Fruit fly (Drosophila melanogaster): ENCODE data around the gene CG42831.

Gene CG42831

DNA sequence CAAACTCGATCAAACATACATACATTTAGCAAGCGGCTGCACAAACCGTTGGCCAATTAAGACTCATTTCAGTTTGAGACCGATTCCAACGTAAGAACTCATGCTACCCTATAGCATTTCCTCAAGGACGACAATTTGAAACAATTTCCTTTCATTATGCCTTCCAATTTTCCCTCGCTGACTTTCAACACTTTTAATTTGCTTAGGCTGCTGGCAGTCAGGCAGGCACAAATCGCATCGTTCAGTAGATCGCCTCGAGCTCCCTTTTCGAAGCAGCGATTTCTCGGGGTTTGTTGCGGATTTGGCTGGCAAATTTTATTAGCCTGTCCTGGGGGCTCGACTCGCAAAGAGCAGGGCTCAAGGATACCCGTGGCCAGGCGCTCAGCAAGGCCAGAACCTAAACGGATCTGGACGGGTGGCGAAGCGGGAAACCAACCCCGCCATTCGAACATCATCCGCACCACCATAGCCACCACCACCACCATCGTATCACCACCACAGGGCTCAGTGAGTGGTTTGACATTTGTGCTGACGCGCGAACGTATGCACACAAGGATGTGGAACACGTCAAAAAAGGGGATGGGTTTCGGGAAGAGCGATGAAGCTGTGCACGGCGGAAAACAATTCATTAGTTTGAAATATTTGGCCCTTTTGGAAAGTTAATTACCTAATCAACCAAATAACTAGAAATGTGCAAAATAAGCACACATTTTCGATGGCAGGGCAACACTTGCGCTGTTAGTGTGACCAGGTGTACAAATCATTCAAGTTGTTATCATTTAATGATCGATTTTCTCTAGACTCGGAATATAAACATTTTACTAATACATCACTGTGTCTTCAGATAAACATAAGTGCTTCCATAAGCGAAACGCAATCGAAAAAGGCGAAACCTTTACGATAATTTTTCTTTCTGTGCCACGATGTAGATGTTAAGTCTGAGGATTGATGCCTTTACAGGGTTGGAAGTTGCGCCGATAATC is 30.2 kb downstream of the CG42831 start (continued):
- TF ChIP-seq CG10669 (GFP tag; optimal IDR thresholded peaks at IDR 0.05) (peak; percentile 3), Eip93F (GFP tag; optimal IDR thresholded peaks at IDR 0.05) (no peak), fd59A (GFP tag; optimal IDR thresholded peaks at IDR 0.05) (no peak), CG6792 (GFP tag; optimal IDR thresholded peaks at IDR 0.05) (peak; percentile 22), CG8119 (GFP tag; IDR thresholded peaks at IDR 0.05) (no peak), Smox (GFP tag; optimal IDR thresholded peaks at IDR 0.05) (peak; percentile 30), Ets96B (tag; optimal IDR thresholded peaks at IDR 0.05) (no peak), CG10631 (GFP tag; optimal IDR thresholded peaks at IDR 0.05) (peak; percentile 2), CG11902 (GFP tag; optimal IDR thresholded peaks at IDR 0.05) (no peak), topi (GFP tag; optimal IDR thresholded peaks at IDR 0.05) (peak; percentile 32)

- TF ChIP-seq CG10669 (GFP tag; optimal IDR thresholded peaks at IDR 0.05), result no peak
- TF ChIP-seq fkh (GFP tag; optimal IDR thresholded peaks at IDR 0.05), result peak; percentile 82
These were observed 31.1 kb downstream of the CG42831 start for dm6 chr3L:10845758-10846157.

dm6 chr3L:10847790-10848492 is 33.3 kb downstream of the CG42831 start:
- no peak for TF ChIP-seq CG4318 (GFP tag; optimal IDR thresholded peaks at IDR 0.05)
- peak; percentile 37 for TF ChIP-seq CG8632 (GFP tag; optimal IDR thresholded peaks at IDR 0.05)
- no peak for TF ChIP-seq fkh (GFP tag; optimal IDR thresholded peaks at IDR 0.05)
- TF ChIP-seq CG3919 (GFP tag; optimal IDR thresholded peaks at IDR 0.05), result peak; percentile 44
- TF ChIP-seq svp (GFP tag), result peak; percentile 23
- no peak for TF ChIP-seq Sox15 (GFP tag; optimal IDR thresholded peaks at IDR 0.05)
- TF ChIP-seq CG32006 (GFP tag; optimal IDR thresholded peaks at IDR 0.05), result peak; percentile 23
- peak; percentile 31 for TF ChIP-seq pdm3 (GFP tag; optimal IDR thresholded peaks at IDR 0.05)
- no peak for TF ChIP-seq fd85E (GFP tag; optimal IDR thresholded peaks at IDR 0.05)
- no peak for TF ChIP-seq Met (GFP tag; optimal IDR thresholded peaks at IDR 0.05)
- TF ChIP-seq CG11294 (GFP tag; IDR thresholded peaks at IDR 0.05), result no peak
- TF ChIP-seq Eip78C (GFP tag), result peak; percentile 81
- TF ChIP-seq ss (GFP tag; optimal IDR thresholded peaks at IDR 0.05), result peak; percentile 47 to 57
- peak; percentile 31 for TF ChIP-seq Sox14 (GFP tag; optimal IDR thresholded peaks at IDR 0.05)
- TF ChIP-seq dsx (GFP tag; optimal IDR thresholded peaks at IDR 0.05; ENCODE audit: poor library complexity, severe bottlenecking), result peak; percentile 46
- TF ChIP-seq spab (GFP tag; optimal IDR thresholded peaks at IDR 0.05), result peak; percentile 54
- peak; percentile 20 for TF ChIP-seq acj6 (GFP tag; optimal IDR thresholded peaks at IDR 0.05)
- TF ChIP-seq CG31627 (GFP tag; optimal IDR thresholded peaks at IDR 0.05), result peak; percentile 12
- TF ChIP-seq fd59A (GFP tag; optimal IDR thresholded peaks at IDR 0.05), result peak; percentile 52
- no peak for TF ChIP-seq CG15336 (GFP tag; IDR thresholded peaks at IDR 0.05)
- peak; percentile 45 for TF ChIP-seq Ets96B (tag; optimal IDR thresholded peaks at IDR 0.05)
- TF ChIP-seq Sox102F (GFP tag; optimal IDR thresholded peaks at IDR 0.05), result no peak
- no peak for TF ChIP-seq CG6854 (GFP tag; optimal IDR thresholded peaks at IDR 0.05)
- TF ChIP-seq Eip75B (GFP tag; optimal IDR thresholded peaks at IDR 0.05), result no peak
- TF ChIP-seq CG10631 (GFP tag; optimal IDR thresholded peaks at IDR 0.05), result peak; percentile 35
- no peak for TF ChIP-seq eg (GFP tag; IDR thresholded peaks at IDR 0.05)
- peak; percentile 29 for TF ChIP-seq CG1621 (tag; optimal IDR thresholded peaks at IDR 0.05)
- TF ChIP-seq cyc (GFP tag; optimal IDR thresholded peaks at IDR 0.05), result no peak
- no peak for TF ChIP-seq dac (GFP tag; optimal IDR thresholded peaks at IDR 0.05)
- peak; percentile 11 for TF ChIP-seq CG7368 (GFP tag; optimal IDR thresholded peaks at IDR 0.05)
- TF ChIP-seq CG6163 (GFP tag; IDR thresholded peaks at IDR 0.05), result 0 out of 3 replicates have a peak, but pooled peaks have one; percentile 38
- peak in 1 of 2 experiments; percentile 6 for TF ChIP-seq salr (GFP tag; optimal IDR thresholded peaks at IDR 0.05)
- TF ChIP-seq CG8319 (GFP tag; optimal IDR thresholded peaks at IDR 0.05), result no peak
- no peak for TF ChIP-seq Eip93F (GFP tag; optimal IDR thresholded peaks at IDR 0.05)
- TF ChIP-seq CG9139 (GFP tag; optimal IDR thresholded peaks at IDR 0.05), result no peak
- no peak for TF ChIP-seq CG16779 (tag; optimal IDR thresholded peaks at IDR 0.05)
- no peak for TF ChIP-seq net (GFP tag; optimal IDR thresholded peaks at IDR 0.05)
- TF ChIP-seq CG6792 (GFP tag; optimal IDR thresholded peaks at IDR 0.05), result no peak
- peak; percentile 61 for TF ChIP-seq CG3032 (tag; optimal IDR thresholded peaks at IDR 0.05)

All from whole organism, prepupa.